Worm (Caenorhabditis elegans) whole organism, L2 larva: ENCODE measurements around the gene C28A5.2.

Source experiments
- C34F6.9 ChIP-seq: fragments of 150-350 bp; optimal IDR thresholded peaks from 2 replicates; lab custom pipeline; 2014; ENCODE audit warnings: missing biosample characterization, missing genetic modification characterization
- F13H6.1 ChIP-seq: sonication (generic microtip); optimal IDR thresholded peaks from 2 replicates; lab custom pipeline; 2016; ENCODE audit warnings: missing genetic modification characterization, missing compliant biosample characterization
- R02D3.7 ChIP-seq: fragments of 150-350 bp; optimal IDR thresholded peaks from 2 replicates; lab custom pipeline; 2014; ENCODE audit warnings: missing biosample characterization, missing genetic modification characterization
- aly-2 ChIP-seq: fragments of 150-350 bp; optimal IDR thresholded peaks from 2 replicates; lab custom pipeline; 2014; ENCODE audit warnings: missing biosample characterization, missing genetic modification characterization
- ama-1 ChIP-seq: fragments of 150-350 bp; optimal IDR thresholded peaks from 2 replicates; lab custom pipeline; 2018; ENCODE audit warnings: inconsistent platforms
- blmp-1 ChIP-seq: sonication (generic microtip); optimal IDR thresholded peaks from 2 replicates; lab custom pipeline; 2017; ENCODE audit warnings: missing genetic modification characterization, mild to moderate bottlenecking, missing compliant biosample characterization, antibody characterized with exemption, moderate library complexity; ENCODE audit not compliant: insufficient read depth
- ceh-16 ChIP-seq: fragments of 150-350 bp; optimal IDR thresholded peaks from 2 replicates; lab custom pipeline; 2014; ENCODE audit warnings: missing biosample characterization, missing genetic modification characterization
- ceh-82 ChIP-seq: fragments of 150-350 bp; optimal IDR thresholded peaks from 2 replicates; lab custom pipeline; 2014; ENCODE audit warnings: missing biosample characterization, missing genetic modification characterization
- crh-2 ChIP-seq: sonication (generic microtip); optimal IDR thresholded peaks from 2 replicates; lab custom pipeline; 2017; ENCODE audit warnings: missing biosample characterization, missing genetic modification characterization
- elt-1 ChIP-seq: fragments of 150-350 bp; optimal IDR thresholded peaks from 2 replicates; lab custom pipeline; 2014; ENCODE audit warnings: missing biosample characterization, missing genetic modification characterization
- elt-3 ChIP-seq: sonication (generic microtip); optimal IDR thresholded peaks from 2 replicates; lab custom pipeline; 2017; ENCODE audit warnings: missing biosample characterization, missing genetic modification characterization
- gmeb-1 ChIP-seq: fragments of 150-350 bp; optimal IDR thresholded peaks from 2 replicates; lab custom pipeline; 2014; ENCODE audit warnings: missing biosample characterization, missing genetic modification characterization
- lin-11 ChIP-seq: fragments of 150-350 bp; sonication (generic microtip); optimal IDR thresholded peaks from 2 replicates; lab custom pipeline; 2014; ENCODE audit warnings: missing biosample characterization, missing genetic modification characterization, inconsistent platforms, mixed read lengths
- lin-13 ChIP-seq: fragments of 150-350 bp; optimal IDR thresholded peaks from 2 replicates; lab custom pipeline; 2014; ENCODE audit warnings: missing biosample characterization, missing genetic modification reagents, missing genetic modification characterization
- lin-39 ChIP-seq: fragments of 150-350 bp; optimal IDR thresholded peaks from 2 replicates; lab custom pipeline; 2014; ENCODE audit warnings: missing biosample characterization, missing genetic modification reagents, missing genetic modification characterization
- mbf-1 ChIP-seq: sonication (generic microtip); optimal IDR thresholded peaks from 2 replicates; lab custom pipeline; 2017; ENCODE audit warnings: missing biosample characterization, missing genetic modification characterization
- mdl-1 ChIP-seq, 2 experiments: fragments of 150-350 bp in 1 of 2; sonication (generic microtip) in 1 of 2; optimal IDR thresholded peaks; 2 replicates each; lab custom pipeline; 2017; ENCODE audit warnings: missing biosample characterization in 2 of 2, missing genetic modification characterization in 2 of 2
- nhr-12 ChIP-seq: fragments of 150-350 bp; optimal IDR thresholded peaks from 2 replicates; lab custom pipeline; 2014; ENCODE audit warnings: missing biosample characterization, missing genetic modification characterization
- nhr-129 ChIP-seq: fragments of 150-350 bp; optimal IDR thresholded peaks from 2 replicates; lab custom pipeline; 2014; ENCODE audit warnings: missing biosample characterization, missing genetic modification characterization
- nhr-21 ChIP-seq: fragments of 150-350 bp; optimal IDR thresholded peaks from 2 replicates; lab custom pipeline; 2014; ENCODE audit warnings: missing biosample characterization, missing genetic modification characterization
- nhr-237 ChIP-seq: fragments of 150-350 bp; optimal IDR thresholded peaks from 2 replicates; lab custom pipeline; 2014; ENCODE audit warnings: missing biosample characterization, missing genetic modification characterization
- nhr-25 ChIP-seq: fragments of 150-350 bp; sonication (generic microtip); optimal IDR thresholded peaks from 3 replicates; lab custom pipeline; 2014; ENCODE audit warnings: missing biosample characterization, missing genetic modification characterization
- nhr-77 ChIP-seq: fragments of 150-350 bp; optimal IDR thresholded peaks from 2 replicates; lab custom pipeline; 2014; ENCODE audit warnings: missing biosample characterization, missing genetic modification characterization
- sem-4 ChIP-seq: fragments of 150-350 bp; optimal IDR thresholded peaks from 2 replicates; lab custom pipeline; 2014; ENCODE audit warnings: missing biosample characterization, missing genetic modification reagents, missing genetic modification characterization
- skn-1 ChIP-seq: sonication (generic microtip); optimal IDR thresholded peaks from 2 replicates; lab custom pipeline; 2017; ENCODE audit warnings: missing biosample characterization, missing genetic modification characterization
- sma-9 ChIP-seq, 2 experiments: fragments of 150-350 bp in 1 of 2; sonication (generic microtip) in 1 of 2; optimal IDR thresholded peaks; 2 replicates each; lab custom pipeline; 2014 to 2016; ENCODE audit warnings: missing genetic modification characterization in 2 of 2, mild to moderate bottlenecking in 1 of 2, missing biosample characterization in 1 of 2, missing compliant biosample characterization in 1 of 2, missing genetic modification reagents in 1 of 2, moderate library complexity in 1 of 2
- snpc-4 ChIP-seq: fragments of 150-350 bp; optimal IDR thresholded peaks from 2 replicates; lab custom pipeline; 2014; ENCODE audit warnings: missing biosample characterization, missing genetic modification characterization
- unc-39 ChIP-seq: fragments of 150-350 bp; optimal IDR thresholded peaks from 2 replicates; lab custom pipeline; 2014; ENCODE audit warnings: missing biosample characterization, missing genetic modification characterization
- unc-62 ChIP-seq: fragments of 150-350 bp; optimal IDR thresholded peaks from 2 replicates; lab custom pipeline; 2014; ENCODE audit warnings: missing biosample characterization, missing genetic modification reagents, missing genetic modification characterization
- zag-1 ChIP-seq: fragments of 150-350 bp; optimal IDR thresholded peaks from 2 replicates; lab custom pipeline; 2014; ENCODE audit warnings: missing biosample characterization, missing genetic modification characterization
- ztf-1 ChIP-seq: fragments of 200-800 bp; sonication (Bioruptor generic); conservative IDR thresholded peaks from 2 replicates; pipeline ENCODE4 v1.3.6; 2022; ENCODE audit warnings: missing genetic modification characterization, missing compliant biosample characterization
- ztf-11 ChIP-seq: sonication (generic microtip); optimal IDR thresholded peaks from 2 replicates; lab custom pipeline; 2017; ENCODE audit warnings: missing biosample characterization, missing genetic modification characterization
- ztf-4 ChIP-seq: fragments of 150-350 bp; optimal IDR thresholded peaks from 2 replicates; lab custom pipeline; 2014; ENCODE audit warnings: missing biosample characterization, missing genetic modification characterization

C28A5.2 gene

ce11 chrIII:4444492-4444891, 5.1 kb upstream of the C28A5.2 start:
- TF ChIP-seq nhr-12 (tag; lab: Kevin White, UChicago), result no peak
- TF ChIP-seq sem-4 (tag; lab: Kevin White, UChicago), result no peak
- no peak for TF ChIP-seq R02D3.7 (tag; lab: Kevin White, UChicago)
- TF ChIP-seq nhr-21 (tag; lab: Kevin White, UChicago), result no peak
- no peak for TF ChIP-seq lin-13 (GFP tag; lab: Kevin White, UChicago)
- TF ChIP-seq snpc-4 (tag; lab: Kevin White, UChicago), result no peak
- no peak for TF ChIP-seq ama-1 (lab: Kevin White, UChicago)
- TF ChIP-seq ceh-82 (tag; lab: Kevin White, UChicago), result no peak
- no peak for TF ChIP-seq lin-39

- TF ChIP-seq lin-39, result no peak
Measured at ce11 chrIII:4441781-4442180, 2.4 kb upstream of the C28A5.2 start, which contains the start of gene nex-3. Gene nex-3, plus strand, starts transcription at chrIII:4442081.

ce11 chrIII:4435262-4435661, 4.1 kb downstream of the C28A5.2 start:
- no peak for TF ChIP-seq nhr-12 (tag; lab: Kevin White, UChicago)
- TF ChIP-seq unc-39 (tag; lab: Kevin White, UChicago), result no peak
- no peak for TF ChIP-seq nhr-237 (tag; lab: Kevin White, UChicago)
- TF ChIP-seq snpc-4 (tag; lab: Kevin White, UChicago), result no peak
- TF ChIP-seq nhr-129 (tag; lab: Kevin White, UChicago), result no peak
- TF ChIP-seq crh-2, result no peak
- TF ChIP-seq ceh-82 (tag; lab: Kevin White, UChicago), result no peak
- no peak for TF ChIP-seq ztf-1 (GFP tag; lab: Robert Waterston, UW)
- TF ChIP-seq elt-1 (tag; lab: Kevin White, UChicago), result no peak
- TF ChIP-seq nhr-77 (tag; lab: Kevin White, UChicago), result no peak
- TF ChIP-seq sma-9 (GFP tag; optimal IDR thresholded peaks at IDR 0.05; lab: Kevin White, UChicago), result no peak
- no peak for TF ChIP-seq sma-9 (tag; optimal IDR thresholded peaks at IDR 0.05; lab: Kevin White, UChicago)
- TF ChIP-seq ceh-16 (tag; lab: Kevin White, UChicago), result no peak

ce11 chrIII:4434294-4434781, 5.0 kb downstream of the C28A5.2 start, which contains the start of gene C28A5.1:
Gene C28A5.1, minus strand, starts transcription at chrIII:4434344.
- no peak for TF ChIP-seq unc-62 (GFP tag; lab: Kevin White, UChicago)
- TF ChIP-seq elt-3 (tag; lab: Kevin White, UChicago), result no peak
- TF ChIP-seq C34F6.9, result no peak
- no peak for TF ChIP-seq sma-9 (GFP tag; optimal IDR thresholded peaks at IDR 0.05; lab: Kevin White, UChicago)
- TF ChIP-seq sma-9 (tag; optimal IDR thresholded peaks at IDR 0.05; lab: Kevin White, UChicago), result no peak
- no peak for TF ChIP-seq lin-39
- no peak for TF ChIP-seq lin-13 (GFP tag; lab: Kevin White, UChicago)
- no peak for TF ChIP-seq elt-1 (tag; lab: Kevin White, UChicago)
- TF ChIP-seq ceh-16 (tag; lab: Kevin White, UChicago), result no peak
- no peak for TF ChIP-seq F13H6.1 (tag; lab: Kevin White, UChicago)
- TF ChIP-seq gmeb-1 (tag; lab: Kevin White, UChicago), result no peak
- no peak for TF ChIP-seq nhr-12 (tag; lab: Kevin White, UChicago)
- no peak for TF ChIP-seq skn-1 (tag; lab: Kevin White, UChicago)
- no peak for TF ChIP-seq aly-2 (tag; lab: Kevin White, UChicago)
- no peak for TF ChIP-seq blmp-1 (tag; lab: Kevin White, UChicago)
- TF ChIP-seq ztf-4 (tag; lab: Kevin White, UChicago), result no peak
- TF ChIP-seq, all 48 proteins: peak for 0

- TF ChIP-seq nhr-77 (tag; lab: Kevin White, UChicago) (no peak), ceh-16 (tag; lab: Kevin White, UChicago) (no peak), R02D3.7 (tag; lab: Kevin White, UChicago) (no peak), nhr-237 (tag; lab: Kevin White, UChicago) (no peak), nhr-25 (tag; lab: Kevin White, UChicago) (no peak), nhr-12 (tag; lab: Kevin White, UChicago) (no peak), gmeb-1 (tag; lab: Kevin White, UChicago) (no peak), mbf-1 (tag; lab: Kevin White, UChicago) (no peak), ztf-1 (GFP tag; lab: Robert Waterston, UW) (no peak), mdl-1 (tag; optimal IDR thresholded peaks at IDR 0.05; lab: Kevin White, UChicago) (no peak), F13H6.1 (tag; lab: Kevin White, UChicago) (no peak), lin-11 (no peak), zag-1 (tag; lab: Kevin White, UChicago) (no peak), ztf-11 (tag; lab: Kevin White, UChicago) (no peak)
- TF ChIP-seq, all 48 proteins: peak for 0
Measured at ce11 chrIII:4429402-4429801, 9.9 kb downstream of the C28A5.2 start, which contains the start of gene C28A5.6. Gene C28A5.6, minus strand, starts transcription at chrIII:4429502.
